Fruit fly (Drosophila melanogaster): ENCODE data around the gene Acsx1L.

The Acsx1L gene

dm6 chr3R:19773125-19773524 is at the start of gene Acsx1L:
Gene Acsx1L, minus strand, starts transcription at chr3R:19773225.
- TF ChIP-seq Mnt (GFP tag; optimal IDR thresholded peaks at IDR 0.05) = no peak
- no peak for TF ChIP-seq tj (GFP tag; optimal IDR thresholded peaks at IDR 0.05)
- no peak for TF ChIP-seq CG7101 (tag; optimal IDR thresholded peaks at IDR 0.05)
- no peak for TF ChIP-seq CG12768 (GFP tag; optimal IDR thresholded peaks at IDR 0.05)
- TF ChIP-seq cnc (optimal IDR thresholded peaks at IDR 0.05) = no peak
- TF ChIP-seq CG14711 (tag; optimal IDR thresholded peaks at IDR 0.05) = no peak
- TF ChIP-seq CG5204 (GFP tag; optimal IDR thresholded peaks at IDR 0.05) = no peak
- TF ChIP-seq bab1 (GFP tag; optimal IDR thresholded peaks at IDR 0.05) = no peak
- no peak for TF ChIP-seq ovo (GFP tag; optimal IDR thresholded peaks at IDR 0.05)
- no peak for TF ChIP-seq pad (GFP tag; optimal IDR thresholded peaks at IDR 0.05)
- no peak for TF ChIP-seq Clk (GFP tag; optimal IDR thresholded peaks at IDR 0.05)
- no peak for TF ChIP-seq CG33017 (tag; optimal IDR thresholded peaks at IDR 0.05)
- TF ChIP-seq CG7045 (GFP tag; optimal IDR thresholded peaks at IDR 0.05) = no peak

- TF ChIP-seq CG14711 (tag; optimal IDR thresholded peaks at IDR 0.05) = no peak
- peak; percentile 59 for TF ChIP-seq kay (GFP tag; ENCODE audit: borderline replicate concordance)
These were observed 49.1 kb upstream of the Acsx1L start for dm6 chr3R:19822138-19822537.

- TF ChIP-seq CG14711 (tag; optimal IDR thresholded peaks at IDR 0.05) = no peak
- TF ChIP-seq Crg-1 (GFP tag; optimal IDR thresholded peaks at IDR 0.05) = no peak
- no peak for TF ChIP-seq CG33017 (tag; optimal IDR thresholded peaks at IDR 0.05)
- no peak for TF ChIP-seq bab1 (GFP tag; optimal IDR thresholded peaks at IDR 0.05)
- TF ChIP-seq CG11617 (GFP tag; optimal IDR thresholded peaks at IDR 0.05) = no peak
- no peak for TF ChIP-seq Clk (GFP tag; optimal IDR thresholded peaks at IDR 0.05)
- TF ChIP-seq toe (GFP tag; optimal IDR thresholded peaks at IDR 0.05) = no peak
- no peak for TF ChIP-seq CG7045 (GFP tag; optimal IDR thresholded peaks at IDR 0.05)
- TF ChIP-seq pad (GFP tag; optimal IDR thresholded peaks at IDR 0.05) = no peak
- TF ChIP-seq tj (GFP tag; optimal IDR thresholded peaks at IDR 0.05) = no peak
- TF ChIP-seq kay (GFP tag; ENCODE audit: borderline replicate concordance) = no peak
- TF ChIP-seq ovo (GFP tag; optimal IDR thresholded peaks at IDR 0.05) = no peak
- no peak for TF ChIP-seq CG12768 (GFP tag; optimal IDR thresholded peaks at IDR 0.05)
- TF ChIP-seq CG7101 (tag; optimal IDR thresholded peaks at IDR 0.05) = no peak
- no peak for TF ChIP-seq Mnt (GFP tag; optimal IDR thresholded peaks at IDR 0.05)
These were observed 48.0 kb upstream of the Acsx1L start for dm6 chr3R:19820994-19821393.

dm6 chr3R:19816758-19817157 is 43.7 kb upstream of the Acsx1L start:
- TF ChIP-seq kay (GFP tag; ENCODE audit: borderline replicate concordance) (no peak), CG1620 (GFP tag; optimal IDR thresholded peaks at IDR 0.05) (no peak), pad (GFP tag; optimal IDR thresholded peaks at IDR 0.05) (no peak)

dm6 chr3R:19813217-19813616 is 40.2 kb upstream of the Acsx1L start:
- TF ChIP-seq CG11617 (GFP tag; optimal IDR thresholded peaks at IDR 0.05) (no peak), cic (GFP tag; optimal IDR thresholded peaks at IDR 0.05) (no peak), pad (GFP tag; optimal IDR thresholded peaks at IDR 0.05) (no peak), CG12768 (GFP tag; optimal IDR thresholded peaks at IDR 0.05) (no peak), CG5204 (GFP tag; optimal IDR thresholded peaks at IDR 0.05) (no peak)

dm6 chr3R:19812472-19812871 is 39.4 kb upstream of the Acsx1L start:
- no peak for TF ChIP-seq CG14711 (tag; optimal IDR thresholded peaks at IDR 0.05)
- no peak for TF ChIP-seq Hr96 (GFP tag; optimal IDR thresholded peaks at IDR 0.05)
- TF ChIP-seq CG7045 (GFP tag; optimal IDR thresholded peaks at IDR 0.05) = no peak
- TF ChIP-seq cic (GFP tag; optimal IDR thresholded peaks at IDR 0.05) = no peak
- no peak for TF ChIP-seq Crg-1 (GFP tag; optimal IDR thresholded peaks at IDR 0.05)
- no peak for TF ChIP-seq kay (GFP tag; ENCODE audit: borderline replicate concordance)
- TF ChIP-seq Mnt (GFP tag; optimal IDR thresholded peaks at IDR 0.05) = no peak
- no peak for TF ChIP-seq cnc (optimal IDR thresholded peaks at IDR 0.05)
- TF ChIP-seq pad (GFP tag; optimal IDR thresholded peaks at IDR 0.05) = no peak
- TF ChIP-seq ovo (GFP tag; optimal IDR thresholded peaks at IDR 0.05) = no peak
- TF ChIP-seq CG1620 (GFP tag; optimal IDR thresholded peaks at IDR 0.05) = no peak
- TF ChIP-seq CG33017 (tag; optimal IDR thresholded peaks at IDR 0.05) = no peak
- TF ChIP-seq toe (GFP tag; optimal IDR thresholded peaks at IDR 0.05) = no peak
- TF ChIP-seq CG12768 (GFP tag; optimal IDR thresholded peaks at IDR 0.05) = no peak

- TF ChIP-seq CG33017 (tag; optimal IDR thresholded peaks at IDR 0.05) (no peak), CG7045 (GFP tag; optimal IDR thresholded peaks at IDR 0.05) (no peak), tj (GFP tag; optimal IDR thresholded peaks at IDR 0.05) (no peak), Hr96 (GFP tag; optimal IDR thresholded peaks at IDR 0.05) (no peak), cnc (optimal IDR thresholded peaks at IDR 0.05) (no peak), CG12768 (GFP tag; optimal IDR thresholded peaks at IDR 0.05) (no peak), Crg-1 (GFP tag; optimal IDR thresholded peaks at IDR 0.05) (no peak), CG7101 (tag; optimal IDR thresholded peaks at IDR 0.05) (no peak), CG5204 (GFP tag; optimal IDR thresholded peaks at IDR 0.05) (no peak), CG1620 (GFP tag; optimal IDR thresholded peaks at IDR 0.05) (no peak), pad (GFP tag; optimal IDR thresholded peaks at IDR 0.05) (no peak), kay (GFP tag; ENCODE audit: borderline replicate concordance) (no peak), cic (GFP tag; optimal IDR thresholded peaks at IDR 0.05) (no peak), bab1 (GFP tag; optimal IDR thresholded peaks at IDR 0.05) (no peak), toe (GFP tag; optimal IDR thresholded peaks at IDR 0.05) (no peak), Clk (GFP tag; optimal IDR thresholded peaks at IDR 0.05) (no peak), CG11617 (GFP tag; optimal IDR thresholded peaks at IDR 0.05) (no peak), ovo (GFP tag; optimal IDR thresholded peaks at IDR 0.05) (no peak)
These were observed 38.5 kb upstream of the Acsx1L start for dm6 chr3R:19811510-19811909.

Measured in whole organism, adult.